Fruit fly (Drosophila melanogaster): Measurements from ENCODE around the gene mtgo.

dm6 chr2L:16657467-16657866 is 112.7 kb downstream of the mtgo start:
- TF ChIP-seq dmrt93B (GFP tag; optimal IDR thresholded peaks at IDR 0.05), result no peak
- TF ChIP-seq Dfd (GFP tag; optimal IDR thresholded peaks at IDR 0.05), result peak; percentile 79
- no peak for TF ChIP-seq pan (optimal IDR thresholded peaks at IDR 0.05)
- TF ChIP-seq OdsH (GFP tag; optimal IDR thresholded peaks at IDR 0.05), result no peak
- no peak for TF ChIP-seq h (GFP tag; optimal IDR thresholded peaks at IDR 0.05)

Data from whole organism, wandering third instar larva.